Worm (Caenorhabditis elegans) whole organism, young adult: ENCODE measurements around the gene crn-7.

Source experiments
- ets-4 ChIP-seq: fragments of 200-800 bp; sonication (Bioruptor generic); optimal IDR thresholded peaks from 2 replicates; lab custom pipeline; 2018; ENCODE audit warnings: mild to moderate bottlenecking, missing genetic modification characterization, missing compliant biosample characterization
- mcd-1 ChIP-seq: fragments of 200-800 bp; sonication (Bioruptor generic); IDR thresholded peaks from 2 replicates; pipeline ENCODE4 v1.3.6; 2022; ENCODE audit warnings: missing genetic modification reagents, missing genetic modification characterization, missing compliant biosample characterization
- mel-28 ChIP-seq: sonication (generic microtip); optimal IDR thresholded peaks from 2 replicates; lab custom pipeline; 2016; ENCODE audit warnings: borderline replicate concordance, mild to moderate bottlenecking, missing genetic modification characterization, missing compliant biosample characterization
- nhr-90 ChIP-seq: sonication (generic microtip); optimal IDR thresholded peaks from 2 replicates; lab custom pipeline; 2016; ENCODE audit warnings: missing genotype, mild to moderate bottlenecking, missing genetic modification characterization, missing compliant biosample characterization

ce11 chrIII:8291268-8292032 lies 23.1 kb downstream of the crn-7 start:
- TF ChIP-seq nhr-90 (tag; lab: Kevin White, UChicago) (no peak), mel-28 (tag; lab: Kevin White, UChicago) (no peak), ets-4 (GFP tag; lab: Kevin White, UChicago) (no peak), mcd-1 (GFP tag; lab: Robert Waterston, UW) (no peak)
